Worm (Caenorhabditis elegans) whole organism, young adult: ENCODE measurements around the gene end-1.
A peak's percentile ranks its signal among the peaks of the same experiment; 100 is the strongest.

ENCODE experiments used
- B0019.2 ChIP-seq: fragments of 200-800 bp; sonication (Bioruptor generic); conservative IDR thresholded peaks from 2 replicates; pipeline ENCODE4 v1.3.6; 2022; ENCODE audit warnings: missing genetic modification reagents, missing genetic modification characterization, missing compliant biosample characterization
- B0261.1 ChIP-seq: sonication (generic microtip); optimal IDR thresholded peaks from 2 replicates; lab custom pipeline; 2016; ENCODE audit warnings: mild to moderate bottlenecking, missing genetic modification characterization, moderate library complexity, missing compliant biosample characterization
- B0336.3 ChIP-seq: fragments of 200-800 bp; sonication (Bioruptor generic); IDR thresholded peaks from 2 replicates; pipeline ENCODE4 v1.3.6; 2022; ENCODE audit warnings: missing genetic modification characterization, missing compliant biosample characterization
- F10E7.11 ChIP-seq: sonication (generic microtip); optimal IDR thresholded peaks from 2 replicates; lab custom pipeline; 2017; ENCODE audit warnings: mild to moderate bottlenecking, missing genetic modification characterization, moderate library complexity, missing compliant biosample characterization
- F37B4.10 ChIP-seq: fragments of 200-800 bp; sonication (Bioruptor generic); IDR thresholded peaks from 2 replicates; pipeline ENCODE4 v1.3.6; 2022; ENCODE audit warnings: missing genetic modification characterization, missing compliant biosample characterization
- F39B2.1 ChIP-seq: fragments of 200-800 bp; sonication (Bioruptor generic); IDR thresholded peaks from 2 replicates; pipeline ENCODE4 v1.3.6; 2022; ENCODE audit warnings: missing genetic modification reagents, missing genetic modification characterization, missing compliant biosample characterization
- F49E8.2 ChIP-seq: sonication (generic microtip); optimal IDR thresholded peaks from 3 replicates; lab custom pipeline; 2017; ENCODE audit warnings: missing genetic modification characterization, mild to moderate bottlenecking, missing compliant biosample characterization, antibody characterized with exemption, moderate library complexity; ENCODE audit not compliant: insufficient read depth
- F52B5.7 ChIP-seq: sonication (generic microtip); optimal IDR thresholded peaks from 2 replicates; lab custom pipeline; 2016; ENCODE audit warnings: mild to moderate bottlenecking, missing genetic modification characterization, missing compliant biosample characterization
- K11D2.4 ChIP-seq: fragments of 200-800 bp; sonication (Bioruptor generic); IDR thresholded peaks from 2 replicates; pipeline ENCODE4 v1.3.6; 2022; ENCODE audit warnings: missing genetic modification reagents, missing genetic modification characterization, missing compliant biosample characterization
- ZK185.1 ChIP-seq: sonication (generic microtip); optimal IDR thresholded peaks from 2 replicates; lab custom pipeline; 2016; ENCODE audit warnings: mild to moderate bottlenecking, missing genetic modification characterization, missing compliant biosample characterization; ENCODE audit not compliant: poor library complexity, severe bottlenecking
- akir-1 ChIP-seq: fragments of 200-800 bp; sonication (Bioruptor generic); optimal IDR thresholded peaks from 2 replicates; lab custom pipeline; 2018; ENCODE audit warnings: mild to moderate bottlenecking, missing genetic modification characterization, moderate library complexity, missing compliant biosample characterization
- aptf-3 ChIP-seq: fragments of 200-800 bp; sonication (Bioruptor generic); IDR thresholded peaks from 2 replicates; pipeline ENCODE4 v1.3.6; 2022; ENCODE audit warnings: missing genetic modification characterization, missing compliant biosample characterization
- atf-7 ChIP-seq: sonication (generic microtip); optimal IDR thresholded peaks from 2 replicates; lab custom pipeline; 2017; ENCODE audit warnings: mild to moderate bottlenecking, missing genetic modification characterization, missing compliant biosample characterization
- athp-1 ChIP-seq: sonication (generic microtip); optimal IDR thresholded peaks from 2 replicates; lab custom pipeline; 2017; ENCODE audit warnings: mild to moderate bottlenecking, missing genetic modification characterization, missing compliant biosample characterization
- bed-1 ChIP-seq: fragments of 200-800 bp; sonication (Bioruptor generic); IDR thresholded peaks from 2 replicates; pipeline ENCODE4 v1.3.6; 2022; ENCODE audit warnings: missing genetic modification reagents, missing genetic modification characterization, missing compliant biosample characterization
- bed-2 ChIP-seq: fragments of 200-800 bp; sonication (Bioruptor generic); IDR thresholded peaks from 2 replicates; pipeline ENCODE4 v1.3.6; 2022; ENCODE audit warnings: missing genetic modification reagents, missing genetic modification characterization, missing compliant biosample characterization
- ceh-27 ChIP-seq: fragments of 200-800 bp; sonication (Bioruptor generic); optimal IDR thresholded peaks from 2 replicates; lab custom pipeline; 2018; ENCODE audit warnings: mild to moderate bottlenecking, missing genetic modification characterization, moderate library complexity, missing compliant biosample characterization
- ceh-40 ChIP-seq: fragments of 200-800 bp; sonication (Bioruptor generic); IDR thresholded peaks from 2 replicates; pipeline ENCODE4 v1.3.6; 2022; ENCODE audit warnings: missing genetic modification characterization, missing compliant biosample characterization
- ceh-91 ChIP-seq: fragments of 200-800 bp; sonication (Bioruptor generic); IDR thresholded peaks from 2 replicates; pipeline ENCODE4 v1.3.6; 2022; ENCODE audit warnings: missing genetic modification reagents, missing genetic modification characterization, missing compliant biosample characterization
- die-1 ChIP-seq: sonication (generic microtip); optimal IDR thresholded peaks from 2 replicates; lab custom pipeline; 2016; ENCODE audit warnings: missing genotype, mild to moderate bottlenecking, missing genetic modification characterization, missing compliant biosample characterization
- efl-1 ChIP-seq: fragments of 150-350 bp; optimal IDR thresholded peaks from 2 replicates; lab custom pipeline; 2014; ENCODE audit warnings: missing biosample characterization, missing genetic modification reagents, missing genetic modification characterization
- egl-44 ChIP-seq: fragments of 200-800 bp; sonication (Bioruptor generic); IDR thresholded peaks from 2 replicates; pipeline ENCODE4 v1.3.6; 2022; ENCODE audit warnings: missing genetic modification reagents, missing genetic modification characterization, missing compliant biosample characterization
- ekl-4 ChIP-seq: fragments of 200-800 bp; sonication (Bioruptor generic); IDR thresholded peaks from 2 replicates; pipeline ENCODE4 v1.3.6; 2022; ENCODE audit warnings: missing genetic modification reagents, missing genetic modification characterization, missing compliant biosample characterization
- ets-4 ChIP-seq: fragments of 200-800 bp; sonication (Bioruptor generic); optimal IDR thresholded peaks from 2 replicates; lab custom pipeline; 2018; ENCODE audit warnings: mild to moderate bottlenecking, missing genetic modification characterization, missing compliant biosample characterization
- fkh-3 ChIP-seq: sonication (generic microtip); optimal IDR thresholded peaks from 2 replicates; lab custom pipeline; 2016; ENCODE audit warnings: mild to moderate bottlenecking, missing genetic modification characterization, missing compliant biosample characterization
- hlh-12 ChIP-seq: sonication (generic microtip); optimal IDR thresholded peaks from 2 replicates; lab custom pipeline; 2016; ENCODE audit warnings: missing genetic modification characterization, missing compliant biosample characterization
- hlh-26 ChIP-seq: fragments of 200-800 bp; sonication (Bioruptor generic); conservative IDR thresholded peaks from 2 replicates; pipeline ENCODE4 v1.3.6; 2022; ENCODE audit warnings: missing genetic modification reagents, missing genetic modification characterization, missing compliant biosample characterization
- hmg-1.2 ChIP-seq: fragments of 200-800 bp; sonication (Bioruptor generic); IDR thresholded peaks from 2 replicates; pipeline ENCODE4 v1.3.6; 2022; ENCODE audit warnings: missing genetic modification reagents, missing genetic modification characterization, missing compliant biosample characterization
- hsf-1 ChIP-seq: fragments of 200-800 bp; sonication (Bioruptor generic); IDR thresholded peaks from 2 replicates; pipeline ENCODE4 v1.3.6; 2022; ENCODE audit warnings: missing genetic modification reagents, missing genetic modification characterization, missing compliant biosample characterization
- lag-1 ChIP-seq: fragments of 200-800 bp; sonication (Bioruptor generic); IDR thresholded peaks from 2 replicates; pipeline ENCODE4 v1.3.6; 2022; ENCODE audit warnings: missing genetic modification reagents, missing genetic modification characterization, missing compliant biosample characterization
- lin-35 ChIP-seq, 3 experiments: fragments of 150-350 bp in 2 of 3; sonication (generic microtip) in 1 of 3; optimal IDR thresholded peaks; 2 replicates each; lab custom pipeline; 2014 to 2018; ENCODE audit warnings: missing biosample characterization in 3 of 3, missing genetic modification characterization in 3 of 3, missing genetic modification reagents in 3 of 3
- madf-10 ChIP-seq: sonication (generic microtip); optimal IDR thresholded peaks from 2 replicates; lab custom pipeline; 2016; ENCODE audit warnings: mild to moderate bottlenecking, missing genetic modification characterization, missing compliant biosample characterization
- mcd-1 ChIP-seq: fragments of 200-800 bp; sonication (Bioruptor generic); IDR thresholded peaks from 2 replicates; pipeline ENCODE4 v1.3.6; 2022; ENCODE audit warnings: missing genetic modification reagents, missing genetic modification characterization, missing compliant biosample characterization
- mes-4 ChIP-seq: sonication (generic microtip); optimal IDR thresholded peaks from 2 replicates; lab custom pipeline; 2016; ENCODE audit warnings: missing genotype, missing genetic modification characterization, missing compliant biosample characterization
- nfyb-1 ChIP-seq: fragments of 200-800 bp; sonication (Bioruptor generic); IDR thresholded peaks from 2 replicates; pipeline ENCODE4 v1.3.6; 2022; ENCODE audit warnings: missing genetic modification reagents, missing genetic modification characterization, missing compliant biosample characterization
- nhr-120 ChIP-seq: fragments of 200-800 bp; sonication (Bioruptor generic); IDR thresholded peaks from 2 replicates; pipeline ENCODE4 v1.3.6; 2022; ENCODE audit warnings: missing genetic modification characterization, missing compliant biosample characterization
- nhr-27 ChIP-seq: fragments of 200-800 bp; sonication (Bioruptor generic); optimal IDR thresholded peaks from 2 replicates; lab custom pipeline; 2018; ENCODE audit warnings: mild to moderate bottlenecking, missing genetic modification characterization, moderate library complexity, missing compliant biosample characterization
- rpc-1 ChIP-seq, 2 experiments: fragments of 150-350 bp in 1 of 2; sonication (generic microtip) in 1 of 2; optimal IDR thresholded peaks; 2 replicates each; lab custom pipeline; 2014 to 2018; ENCODE audit warnings: missing biosample characterization in 1 of 2, missing genetic modification characterization in 1 of 2, missing genetic modification reagents in 1 of 2, missing genotype in 1 of 2
- sea-2 ChIP-seq: fragments of 200-800 bp; sonication (Bioruptor generic); IDR thresholded peaks from 2 replicates; pipeline ENCODE4 v1.3.6; 2022; ENCODE audit warnings: missing genetic modification characterization, missing compliant biosample characterization
- snpc-1.3 ChIP-seq: sonication (generic microtip); optimal IDR thresholded peaks from 2 replicates; lab custom pipeline; 2017; ENCODE audit warnings: missing genetic modification characterization, mild to moderate bottlenecking, missing compliant biosample characterization, antibody characterized with exemption, moderate library complexity, missing genotype, missing genetic modification reagents; ENCODE audit not compliant: insufficient read depth
- snpc-4 ChIP-seq, 5 experiments: fragments of 150-350 bp in 1 of 5; sonication (generic microtip) in 4 of 5; optimal IDR thresholded peaks; 2 replicates each; lab custom pipeline; 2014 to 2018; ENCODE audit warnings: missing genetic modification characterization in 5 of 5, missing biosample characterization in 3 of 5, antibody characterized with exemption in 2 of 5, mild to moderate bottlenecking in 2 of 5, missing compliant biosample characterization in 2 of 5, missing genotype in 2 of 5, moderate library complexity in 2 of 5, missing genetic modification reagents in 1 of 5
- somi-1 ChIP-seq: fragments of 200-800 bp; sonication (Bioruptor generic); optimal IDR thresholded peaks from 2 replicates; lab custom pipeline; 2018; ENCODE audit warnings: mild to moderate bottlenecking, missing genetic modification characterization, missing compliant biosample characterization
- tbx-9 ChIP-seq: sonication (generic microtip); optimal IDR thresholded peaks from 2 replicates; lab custom pipeline; 2016; ENCODE audit warnings: borderline replicate concordance, missing genetic modification characterization, inconsistent platforms, missing compliant biosample characterization
- tlf-1 ChIP-seq: fragments of 200-800 bp; sonication (Bioruptor generic); optimal IDR thresholded peaks from 2 replicates; lab custom pipeline; 2018; ENCODE audit warnings: mild to moderate bottlenecking, missing genetic modification characterization, missing compliant biosample characterization
- ztf-18 ChIP-seq: sonication (generic microtip); optimal IDR thresholded peaks from 2 replicates; lab custom pipeline; 2016; ENCODE audit warnings: missing genotype, mild to moderate bottlenecking, missing genetic modification characterization, missing compliant biosample characterization
- ztf-26 ChIP-seq: sonication (generic microtip); optimal IDR thresholded peaks from 2 replicates; lab custom pipeline; 2017; ENCODE audit warnings: missing genetic modification characterization, missing compliant biosample characterization
- ztf-3 ChIP-seq: fragments of 200-800 bp; sonication (Bioruptor generic); optimal IDR thresholded peaks from 2 replicates; lab custom pipeline; 2018; ENCODE audit warnings: mild to moderate bottlenecking, missing genetic modification characterization, missing compliant biosample characterization
- ztf-6 ChIP-seq: fragments of 200-800 bp; sonication (Bioruptor generic); IDR thresholded peaks from 2 replicates; pipeline ENCODE4 v1.3.6; 2022; ENCODE audit warnings: missing genetic modification reagents, missing genetic modification characterization, missing compliant biosample characterization

end-1 gene

ce11 chrV:14008353-14008859, 23.5 kb downstream of the end-1 start:
- peak; percentile 8; the same call in 1 of the 2 replicates for TF ChIP-seq hmg-1.2 (GFP tag; lab: Robert Waterston, UW)
- TF ChIP-seq bed-1 (GFP tag; lab: Robert Waterston, UW), result no peak
- peak in 1 of 3 experiments; percentile 33 for TF ChIP-seq lin-35 (GFP tag; optimal IDR thresholded peaks at IDR 0.05; lab: Kevin White, UChicago)
- TF ChIP-seq tbx-9 (tag; lab: Kevin White, UChicago), result no peak
- TF ChIP-seq F39B2.1 (GFP tag; lab: Robert Waterston, UW), result no peak
- no peak for TF ChIP-seq bed-2 (GFP tag; lab: Robert Waterston, UW)
- TF ChIP-seq K11D2.4, result no peak
- no peak for TF ChIP-seq nhr-27 (tag; lab: Kevin White, UChicago)
- TF ChIP-seq F37B4.10, result no peak
- no peak for TF ChIP-seq aptf-3 (GFP tag; lab: Robert Waterston, UW)
- TF ChIP-seq B0261.1 (tag; lab: Kevin White, UChicago), result no peak
- TF ChIP-seq ztf-26 (tag; lab: Kevin White, UChicago), result peak; percentile 47
- no peak for TF ChIP-seq hlh-26 (GFP tag; lab: Robert Waterston, UW)
- TF ChIP-seq B0336.3 (GFP tag; lab: Robert Waterston, UW), result peak; percentile 48
- no peak for TF ChIP-seq ceh-40 (GFP tag; lab: Robert Waterston, UW)
- no peak for TF ChIP-seq ztf-6
- no peak for TF ChIP-seq efl-1 (GFP tag; lab: Kevin White, UChicago)
- TF ChIP-seq F49E8.2 (tag; lab: Kevin White, UChicago), result peak; percentile 50
- no peak for TF ChIP-seq hlh-12 (tag; lab: Kevin White, UChicago)
- peak; percentile 40; the same call in 1 of the 2 replicates for TF ChIP-seq ekl-4 (GFP tag; lab: Robert Waterston, UW)
- TF ChIP-seq ets-4 (GFP tag; lab: Kevin White, UChicago), result no peak
- TF ChIP-seq lag-1 (GFP tag; lab: Robert Waterston, UW), result no peak
- TF ChIP-seq nfyb-1 (GFP tag; lab: Robert Waterston, UW), result peak; percentile 62; the same call in 1 of the 2 replicates
- TF ChIP-seq ztf-3 (GFP tag; lab: Kevin White, UChicago), result no peak
- no peak for TF ChIP-seq egl-44
- TF ChIP-seq die-1 (tag; lab: Kevin White, UChicago), result peak; percentile 30
- TF ChIP-seq akir-1, result no peak
- TF ChIP-seq snpc-4 (GFP tag; optimal IDR thresholded peaks at IDR 0.05; lab: Kevin White, UChicago), result no peak
- TF ChIP-seq snpc-4 (tag; optimal IDR thresholded peaks at IDR 0.05; lab: Kevin White, UChicago), result peak in 1 of 4 experiments; percentile 24
- TF ChIP-seq snpc-1.3 (tag; lab: Kevin White, UChicago), result peak; percentile 37
- no peak for TF ChIP-seq mes-4
- TF ChIP-seq ZK185.1, result no peak
- TF ChIP-seq ceh-27 (GFP tag; lab: Kevin White, UChicago), result no peak
- peak; percentile 14 for TF ChIP-seq somi-1 (GFP tag; lab: Kevin White, UChicago)
- no peak for TF ChIP-seq B0019.2
- TF ChIP-seq fkh-3 (tag; lab: Kevin White, UChicago), result no peak
- no peak for TF ChIP-seq nhr-120
- TF ChIP-seq ceh-91, result no peak
- peak; percentile 49 for TF ChIP-seq athp-1 (tag; lab: Kevin White, UChicago)
- TF ChIP-seq mcd-1 (GFP tag; lab: Robert Waterston, UW), result peak; percentile 42; the same call in 1 of the 2 replicates
- no peak for TF ChIP-seq tlf-1
- TF ChIP-seq F10E7.11, result peak; percentile 44
- TF ChIP-seq hsf-1 (GFP tag; lab: Robert Waterston, UW), result peak; percentile 53; the same call in 1 of the 2 replicates
- peak; percentile 37 for TF ChIP-seq ztf-18 (tag; lab: Kevin White, UChicago)
- TF ChIP-seq F52B5.7, result no peak
- TF ChIP-seq atf-7 (tag; lab: Kevin White, UChicago), result peak; percentile 12
- TF ChIP-seq rpc-1 (optimal IDR thresholded peaks at IDR 0.05; lab: Kevin White, UChicago), result no peak
- TF ChIP-seq rpc-1 (tag; optimal IDR thresholded peaks at IDR 0.05; lab: Kevin White, UChicago), result no peak
- TF ChIP-seq sea-2 (GFP tag; lab: Robert Waterston, UW), result no peak
- peak; percentile 22 for TF ChIP-seq madf-10
